Fruit fly (Drosophila melanogaster) whole organism, embryonic: ENCODE data around the gene put.
A peak's percentile ranks its signal among the peaks of the same experiment; 100 is the strongest.

ENCODE experiments used
- Atf3 ChIP-seq: fragments of 200-800 bp; sonication (Bioruptor generic); optimal IDR thresholded peaks from 3 replicates; lab custom pipeline; 2016; ENCODE audit warnings: missing biosample characterization, missing genetic modification characterization
- B-H2 ChIP-seq: fragments of 200-800 bp; sonication (Bioruptor generic); optimal IDR thresholded peaks from 2 replicates; lab custom pipeline; 2018; ENCODE audit warnings: missing biosample characterization, mild to moderate bottlenecking, missing genetic modification characterization
- BEAF-32 ChIP-seq: fragments of 200-800 bp; sonication (Bioruptor generic); optimal IDR thresholded peaks from 3 replicates; lab custom pipeline; 2017; ENCODE audit warnings: missing biosample characterization, missing genetic modification characterization, mild to moderate bottlenecking, moderate library complexity, missing genetic modification reagents
- CG10979 ChIP-seq: fragments of 200-800 bp; sonication (Bioruptor generic); optimal IDR thresholded peaks from 2 replicates; lab custom pipeline; 2018; ENCODE audit warnings: missing biosample characterization, mild to moderate bottlenecking, missing genetic modification characterization, moderate library complexity
- CG11398 ChIP-seq: fragments of 200-800 bp; sonication (Bioruptor generic); optimal IDR thresholded peaks from 2 replicates; lab custom pipeline; 2016; ENCODE audit warnings: missing biosample characterization, missing genetic modification characterization
- CG12391 ChIP-seq: fragments of 200-800 bp; sonication (Bioruptor generic); optimal IDR thresholded peaks from 3 replicates; lab custom pipeline; 2018; ENCODE audit warnings: missing biosample characterization, mild to moderate bottlenecking, missing genetic modification characterization, moderate library complexity
- CG13296 ChIP-seq: fragments of 200-800 bp; sonication (Bioruptor generic); optimal IDR thresholded peaks from 3 replicates; lab custom pipeline; 2018; ENCODE audit warnings: missing biosample characterization, mild to moderate bottlenecking, missing genetic modification characterization
- CG13775 ChIP-seq: fragments of 200-800 bp; sonication (Bioruptor generic); optimal IDR thresholded peaks from 3 replicates; lab custom pipeline; 2017; ENCODE audit warnings: missing biosample characterization, mild to moderate bottlenecking, missing genetic modification characterization
- CG15696 ChIP-seq: fragments of 200-800 bp; sonication (Bioruptor generic); optimal IDR thresholded peaks from 2 replicates; lab custom pipeline; 2019; ENCODE audit warnings: missing biosample characterization, mild to moderate bottlenecking, missing genetic modification characterization, moderate library complexity
- CG18011 ChIP-seq: fragments of 200-800 bp; sonication (Bioruptor generic); optimal IDR thresholded peaks from 2 replicates; lab custom pipeline; 2017; ENCODE audit warnings: missing biosample characterization, missing genetic modification characterization, mild to moderate bottlenecking, moderate library complexity, missing genotype
- CG18599 ChIP-seq: fragments of 200-800 bp; sonication (Bioruptor generic); optimal IDR thresholded peaks from 3 replicates; lab custom pipeline; 2017; ENCODE audit warnings: missing biosample characterization, missing genetic modification characterization, mild to moderate bottlenecking, moderate library complexity, missing genetic modification reagents
- CG2678 ChIP-seq: fragments of 200-800 bp; sonication (Bioruptor generic); optimal IDR thresholded peaks from 3 replicates; lab custom pipeline; 2019; ENCODE audit warnings: missing biosample characterization, mild to moderate bottlenecking, missing genetic modification characterization, moderate library complexity
- CG31441 ChIP-seq: fragments of 200-800 bp; sonication (Bioruptor generic); IDR thresholded peaks from 2 replicates; pipeline ENCODE4 v1.3.6; 2022; ENCODE audit warnings: missing biosample characterization, missing genetic modification characterization
- CG3281 ChIP-seq: fragments of 200-800 bp; sonication (Bioruptor generic); optimal IDR thresholded peaks from 3 replicates; lab custom pipeline; 2017; ENCODE audit warnings: missing biosample characterization, mild to moderate bottlenecking, missing genetic modification characterization
- CG33213 ChIP-seq: fragments of 200-800 bp; sonication (Bioruptor generic); optimal IDR thresholded peaks from 3 replicates; lab custom pipeline; 2016; ENCODE audit warnings: missing biosample characterization, missing genetic modification characterization
- CG34422 ChIP-seq: fragments of 200-800 bp; sonication (Bioruptor generic); IDR thresholded peaks from 3 replicates; pipeline ENCODE4 v1.3.6; 2022; ENCODE audit warnings: missing biosample characterization, missing genetic modification characterization
- CG4328 ChIP-seq: fragments of 200-800 bp; sonication (Bioruptor generic); optimal IDR thresholded peaks from 3 replicates; lab custom pipeline; 2017; ENCODE audit warnings: missing biosample characterization, missing genetic modification reagents, missing genetic modification characterization
- CG6683 ChIP-seq: fragments of 200-800 bp; sonication (Bioruptor generic); optimal IDR thresholded peaks from 2 replicates; lab custom pipeline; 2017; ENCODE audit warnings: missing biosample characterization, mild to moderate bottlenecking, missing genetic modification characterization, missing genetic modification reagents
- CG6791 ChIP-seq: fragments of 200-800 bp; sonication (Bioruptor generic); IDR thresholded peaks from 3 replicates; pipeline ENCODE4 v1.3.6; 2022; ENCODE audit warnings: missing biosample characterization, missing genetic modification characterization; ENCODE audit not compliant: partially characterized antibody
- CG8089 ChIP-seq: fragments of 200-800 bp; sonication (Bioruptor generic); optimal IDR thresholded peaks from 3 replicates; lab custom pipeline; 2016; ENCODE audit warnings: missing biosample characterization, missing genetic modification characterization
- CG8388 ChIP-seq: fragments of 200-800 bp; sonication (Bioruptor generic); optimal IDR thresholded peaks from 2 replicates; lab custom pipeline; 2019; ENCODE audit warnings: missing biosample characterization, mild to moderate bottlenecking, missing genetic modification characterization, moderate library complexity
- CG8944 ChIP-seq: fragments of 200-800 bp; sonication (Bioruptor generic); optimal IDR thresholded peaks from 3 replicates; lab custom pipeline; 2016; ENCODE audit warnings: missing biosample characterization, missing genetic modification characterization
- CG9817 ChIP-seq: fragments of 200-800 bp; sonication (Bioruptor generic); optimal IDR thresholded peaks from 2 replicates; lab custom pipeline; 2018; ENCODE audit warnings: missing biosample characterization, mild to moderate bottlenecking, missing genetic modification characterization, moderate library complexity
- Dad ChIP-seq: fragments of 200-800 bp; sonication (Bioruptor generic); optimal IDR thresholded peaks from 3 replicates; lab custom pipeline; 2016; ENCODE audit warnings: missing biosample characterization, missing genetic modification characterization
- Dp ChIP-seq: fragments of 200-800 bp; sonication (Bioruptor generic); optimal IDR thresholded peaks from 2 replicates; lab custom pipeline; 2018; ENCODE audit warnings: missing biosample characterization, mild to moderate bottlenecking, missing genetic modification characterization, moderate library complexity
- HLHmδ ChIP-seq: fragments of 200-800 bp; sonication (Bioruptor generic); optimal IDR thresholded peaks from 2 replicates; lab custom pipeline; 2018; ENCODE audit warnings: missing biosample characterization, mild to moderate bottlenecking, missing genetic modification characterization, moderate library complexity
- Hr39 ChIP-seq: fragments of >200 bp; optimal IDR thresholded peaks from 2 replicates; lab custom pipeline; 2017
- Kr ChIP-seq: fragments of 200-800 bp; sonication (Bioruptor generic); optimal IDR thresholded peaks from 2 replicates; lab custom pipeline; 2017; ENCODE audit warnings: missing biosample characterization, mild to moderate bottlenecking, missing genetic modification characterization
- Lim3 ChIP-seq: fragments of 200-800 bp; sonication (Bioruptor generic); IDR thresholded peaks from 2 replicates; pipeline ENCODE4 v1.3.6; 2022; ENCODE audit warnings: missing biosample characterization, missing genetic modification characterization
- MTF-1 ChIP-seq: fragments of 200-800 bp; sonication (Bioruptor generic); optimal IDR thresholded peaks from 2 replicates; lab custom pipeline; 2018; ENCODE audit warnings: missing biosample characterization, mild to moderate bottlenecking, missing genetic modification characterization, borderline replicate concordance
- Sox100B ChIP-seq: fragments of 200-800 bp; sonication (Bioruptor generic); optimal IDR thresholded peaks from 3 replicates; lab custom pipeline; 2018; ENCODE audit warnings: missing biosample characterization, mild to moderate bottlenecking, missing genetic modification characterization
- Sry-β ChIP-seq: fragments of 200-800 bp; sonication (Bioruptor generic); optimal IDR thresholded peaks from 2 replicates; lab custom pipeline; 2018; ENCODE audit warnings: missing biosample characterization, mild to moderate bottlenecking, missing genetic modification characterization, moderate library complexity
- Ssrp ChIP-seq: fragments of 200-800 bp; sonication (Bioruptor generic); optimal IDR thresholded peaks from 2 replicates; lab custom pipeline; 2018; ENCODE audit warnings: missing biosample characterization, mild to moderate bottlenecking, missing genetic modification characterization, moderate library complexity
- Taf1 ChIP-seq: fragments of 200-800 bp; sonication (Bioruptor generic); IDR thresholded peaks from 2 replicates; pipeline ENCODE4 v1.3.6; 2022; ENCODE audit warnings: missing biosample characterization, missing genetic modification characterization
- Vsx1 ChIP-seq: fragments of 200-800 bp; sonication (Bioruptor generic); optimal IDR thresholded peaks from 2 replicates; lab custom pipeline; 2017; ENCODE audit warnings: missing biosample characterization, mild to moderate bottlenecking, missing genetic modification characterization, missing genetic modification reagents
- amos ChIP-seq: fragments of 200-800 bp; sonication (Bioruptor generic); IDR thresholded peaks from 2 replicates; pipeline ENCODE4 v1.3.6; 2022; ENCODE audit warnings: missing biosample characterization, missing genetic modification characterization; ENCODE audit not compliant: partially characterized antibody
- en ChIP-seq: fragments of 200-800 bp; sonication (Bioruptor generic); optimal IDR thresholded peaks from 2 replicates; lab custom pipeline; 2016; ENCODE audit warnings: missing biosample characterization, missing genetic modification characterization
- esg ChIP-seq: fragments of 200-800 bp; sonication (Bioruptor generic); conservative IDR thresholded peaks from 2 replicates; pipeline ENCODE4 v1.3.6; 2022; ENCODE audit warnings: missing biosample characterization, missing genetic modification characterization
- h ChIP-seq: fragments of >200 bp; optimal IDR thresholded peaks from 2 replicates; lab custom pipeline; 2017
- hkb ChIP-seq, 2 experiments: fragments of 200-800 bp in 1 of 2; fragments of >200 bp in 1 of 2; sonication (Bioruptor generic) in 1 of 2; IDR thresholded peaks in 1 of 2; optimal IDR thresholded peaks in 1 of 2; 2 replicates each; pipeline versions ENCODE4 v1.3.6 to Lab custom; 2017 to 2022; ENCODE audit warnings: missing biosample characterization in 1 of 2, missing genetic modification characterization in 1 of 2
- kay ChIP-seq: fragments of 200-800 bp; sonication (Bioruptor generic); optimal IDR thresholded peaks from 2 replicates; lab custom pipeline; 2016; ENCODE audit warnings: missing biosample characterization, missing genetic modification characterization
- lab ChIP-seq: fragments of 200-800 bp; sonication (Bioruptor generic); optimal IDR thresholded peaks from 3 replicates; lab custom pipeline; 2017; ENCODE audit warnings: missing biosample characterization, missing genetic modification characterization, mild to moderate bottlenecking, moderate library complexity, missing genetic modification reagents
- sqz ChIP-seq: fragments of 200-800 bp; sonication (Bioruptor generic); optimal IDR thresholded peaks from 3 replicates; lab custom pipeline; 2018; ENCODE audit warnings: missing biosample characterization, mild to moderate bottlenecking, missing genetic modification characterization
- trh ChIP-seq: fragments of 200-800 bp; sonication (Bioruptor generic); optimal IDR thresholded peaks from 2 replicates; lab custom pipeline; 2016; ENCODE audit warnings: missing biosample characterization, missing genetic modification characterization
- tup ChIP-seq: fragments of 200-800 bp; sonication (Bioruptor generic); optimal IDR thresholded peaks from 2 replicates; lab custom pipeline; 2016; ENCODE audit warnings: missing biosample characterization, mild to moderate bottlenecking, missing genetic modification characterization, moderate library complexity
- twi ChIP-seq: fragments of 200-800 bp; optimal IDR thresholded peaks from 2 replicates; lab custom pipeline; 2019; ENCODE audit warnings: missing biosample characterization, mild to moderate bottlenecking, missing genetic modification characterization, moderate library complexity
- vfl ChIP-seq: fragments of 200-800 bp; sonication (Bioruptor generic); optimal IDR thresholded peaks from 2 replicates; lab custom pipeline; 2016; ENCODE audit warnings: missing biosample characterization, missing genetic modification characterization
- zen ChIP-seq: fragments of 200-800 bp; sonication (Bioruptor generic); optimal IDR thresholded peaks from 3 replicates; lab custom pipeline; 2018; ENCODE audit warnings: missing biosample characterization, mild to moderate bottlenecking, missing genetic modification characterization, moderate library complexity

The put gene

dm6 chr3R:14576692-14577646 lies 48.5 kb downstream of the put start, which contains the start of gene stumps (continued):
- TF ChIP-seq esg (GFP tag; lab: Robert Waterston, UW), result no peak
- no peak for TF ChIP-seq Taf1 (GFP tag; lab: Robert Waterston, UW)
- no peak for TF ChIP-seq BEAF-32 (GFP tag; lab: Kevin White, UChicago)
- TF ChIP-seq h (lab: Kevin White, UChicago), result no peak
- no peak for TF ChIP-seq CG4328 (GFP tag; lab: Kevin White, UChicago)
- TF ChIP-seq sqz, result peak; percentile 35
- TF ChIP-seq tup, result no peak
- TF ChIP-seq CG31441, result no peak
- no peak for TF ChIP-seq CG12391 (tag; lab: Kevin White, UChicago)
- TF ChIP-seq CG11398, result no peak
- no peak for TF ChIP-seq CG2678 (tag; lab: Kevin White, UChicago)
- peak; percentile 28; the same call in 1 of the 3 replicates for TF ChIP-seq CG34422 (GFP tag; lab: Robert Waterston, UW)
- TF ChIP-seq Sry-β (GFP tag; lab: Kevin White, UChicago), result no peak
- TF ChIP-seq amos (GFP tag; lab: Robert Waterston, UW), result no peak
- TF ChIP-seq Sox100B (GFP tag; lab: Kevin White, UChicago), result peak; percentile 20
- TF ChIP-seq Hr39 (lab: Kevin White, UChicago), result no peak
- no peak for TF ChIP-seq CG6683 (GFP tag; lab: Kevin White, UChicago)
- TF ChIP-seq Kr (GFP tag; lab: Kevin White, UChicago), result no peak
- no peak for TF ChIP-seq Ssrp
- no peak for TF ChIP-seq MTF-1 (GFP tag; lab: Kevin White, UChicago)
- no peak for TF ChIP-seq CG15696 (tag; lab: Kevin White, UChicago)
- TF ChIP-seq CG8089 (GFP tag; lab: Kevin White, UChicago), result no peak
- TF ChIP-seq CG13296 (GFP tag; lab: Kevin White, UChicago), result no peak
- TF ChIP-seq kay (GFP tag; lab: Kevin White, UChicago), result no peak
- TF ChIP-seq Vsx1 (GFP tag; lab: Kevin White, UChicago), result no peak
- no peak for TF ChIP-seq CG3281 (GFP tag; lab: Kevin White, UChicago)
- peak; percentile 24 for TF ChIP-seq Dp (GFP tag; lab: Kevin White, UChicago)
- TF ChIP-seq zen (tag; lab: Kevin White, UChicago), result no peak
- no peak for TF ChIP-seq Atf3 (GFP tag; lab: Kevin White, UChicago)
- TF ChIP-seq B-H2 (GFP tag; lab: Kevin White, UChicago), result no peak
- TF ChIP-seq CG9817 (tag; lab: Kevin White, UChicago), result no peak
- no peak for TF ChIP-seq CG33213 (GFP tag; lab: Kevin White, UChicago)
- TF ChIP-seq CG8944, result no peak
- no peak; the same call in 2 of the 3 replicates for TF ChIP-seq CG6791 (GFP tag; lab: Robert Waterston, UW)
- no peak for TF ChIP-seq CG13775 (GFP tag; lab: Kevin White, UChicago)
- TF ChIP-seq Dad (GFP tag; lab: Kevin White, UChicago), result no peak
- TF ChIP-seq lab (GFP tag; lab: Kevin White, UChicago), result no peak
- TF ChIP-seq CG10979, result peak; percentile 81
- TF ChIP-seq HLHmδ, result no peak
- no peak for TF ChIP-seq CG8388 (GFP tag; lab: Kevin White, UChicago)
- TF ChIP-seq Lim3 (GFP tag; lab: Robert Waterston, UW), result no peak
- no peak for TF ChIP-seq en (GFP tag; lab: Kevin White, UChicago)
- no peak for TF ChIP-seq twi (tag; lab: Kevin White, UChicago)
- TF ChIP-seq hkb (optimal IDR thresholded peaks at IDR 0.05; lab: Kevin White, UChicago), result no peak
- TF ChIP-seq hkb (GFP tag; IDR thresholded peaks at IDR 0.05; lab: Robert Waterston, UW), result peak; percentile 28; the same call in 1 of the 2 replicates
- TF ChIP-seq CG18011 (GFP tag; lab: Kevin White, UChicago), result no peak
- TF ChIP-seq CG18599, result no peak
- TF ChIP-seq vfl, result no peak
- no peak for TF ChIP-seq trh (GFP tag; lab: Kevin White, UChicago)
